Fruit fly (Drosophila melanogaster): ENCODE data around the gene CG12507.

DNA sequence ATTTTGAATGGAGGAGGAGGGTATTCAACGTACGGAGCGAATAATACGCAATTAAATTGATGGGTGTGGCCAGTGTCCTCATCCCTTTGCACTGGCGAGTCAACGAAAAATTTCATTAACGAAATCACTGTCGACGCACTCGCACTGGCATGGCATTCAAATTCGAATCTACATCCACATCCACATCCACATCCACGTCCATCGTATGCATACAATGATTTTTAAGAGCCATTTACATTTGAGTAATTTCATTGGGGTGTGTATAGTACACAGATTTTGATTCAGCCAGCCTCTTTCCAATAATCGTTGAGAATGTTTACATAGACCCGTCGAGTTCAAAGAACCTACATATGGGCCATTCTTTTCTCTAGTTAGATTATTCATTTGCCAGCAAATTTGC, 22.3 kb downstream of the CG12507 start:
- TF ChIP-seq psq (optimal IDR thresholded peaks at IDR 0.05) (no peak), usp (GFP tag; optimal IDR thresholded peaks at IDR 0.05) (no peak)
